Fruit fly (Drosophila melanogaster): ENCODE measurements around the gene Cyp4d2.

- TF ChIP-seq fd96Ca (GFP tag; IDR thresholded peaks at IDR 0.05) = no peak
- no peak for TF ChIP-seq CG8159 (tag; optimal IDR thresholded peaks at IDR 0.05)
- peak; percentile 65 for TF ChIP-seq CG4496 (GFP tag; IDR thresholded peaks at IDR 0.05)
- TF ChIP-seq CG34367 (tag; optimal IDR thresholded peaks at IDR 0.05) = no peak
These were observed 34.5 kb upstream of the Cyp4d2 start, which contains the start of gene D2hgdh for dm6 chrX:2141159-2141853.
